Worm (Caenorhabditis elegans) whole organism, L4 larva: Measurements from ENCODE around the gene ttr-30.

Experiments
- F10B5.3 ChIP-seq: sonication (generic microtip); optimal IDR thresholded peaks from 2 replicates; lab custom pipeline; 2016; ENCODE audit warnings: mild to moderate bottlenecking, missing genetic modification characterization, missing compliant biosample characterization
- R02D3.7 ChIP-seq: fragments of 150-350 bp; sonication (generic microtip); optimal IDR thresholded peaks from 3 replicates; lab custom pipeline; 2014; ENCODE audit warnings: missing biosample characterization, missing genetic modification characterization
- T20F7.1 ChIP-seq: fragments of 200-800 bp; sonication (Bioruptor generic); optimal IDR thresholded peaks from 2 replicates; lab custom pipeline; 2018; ENCODE audit warnings: mild to moderate bottlenecking, missing genetic modification characterization, missing compliant biosample characterization
- T26A8.4 ChIP-seq: fragments of 200-800 bp; sonication (Bioruptor generic); IDR thresholded peaks from 2 replicates; pipeline ENCODE4 v1.3.6; 2022; ENCODE audit warnings: missing genetic modification characterization, missing compliant biosample characterization
- aha-1 ChIP-seq: fragments of 150-350 bp; peaks from one replicate; lab custom pipeline; 2014; ENCODE audit warnings: missing biosample characterization, missing genetic modification characterization
- aly-2 ChIP-seq: sonication (generic microtip); optimal IDR thresholded peaks from 2 replicates; lab custom pipeline; 2018; ENCODE audit warnings: missing biosample characterization, missing genetic modification characterization
- ama-1 ChIP-seq: fragments of 150-350 bp; optimal IDR thresholded peaks from 2 replicates; lab custom pipeline; 2014; ENCODE audit warnings: inconsistent platforms, mixed read lengths
- attf-4 ChIP-seq: sonication (generic microtip); optimal IDR thresholded peaks from 3 replicates; lab custom pipeline; 2017; ENCODE audit warnings: missing biosample characterization, missing genetic modification characterization
- ceh-20 ChIP-seq: fragments of 200-800 bp; sonication (Bioruptor generic); IDR thresholded peaks from 2 replicates; pipeline ENCODE4 v1.3.6; 2022; ENCODE audit warnings: missing genetic modification reagents, missing genetic modification characterization, missing compliant biosample characterization
- ceh-62 ChIP-seq: sonication (generic microtip); optimal IDR thresholded peaks from 2 replicates; lab custom pipeline; 2017; ENCODE audit warnings: missing biosample characterization, missing genetic modification characterization
- ctbp-1 ChIP-seq: fragments of 200-800 bp; sonication (Bioruptor generic); IDR thresholded peaks from 2 replicates; pipeline ENCODE4 v1.3.6; 2022; ENCODE audit warnings: missing genetic modification reagents, missing genetic modification characterization, missing compliant biosample characterization
- daf-16 ChIP-seq, 3 experiments: sonication (generic microtip); optimal IDR thresholded peaks; 2 replicates each; lab custom pipeline; 2016 to 2017; ENCODE audit warnings: missing genetic modification characterization in 3 of 3, missing genetic modification reagents in 3 of 3, mild to moderate bottlenecking in 2 of 3, missing compliant biosample characterization in 2 of 3, missing biosample characterization in 1 of 3, moderate library complexity in 1 of 3
- daf-19 ChIP-seq: fragments of 200-800 bp; sonication (Bioruptor generic); conservative IDR thresholded peaks from 2 replicates; pipeline ENCODE4 v1.3.6; 2022; ENCODE audit warnings: missing genetic modification characterization, missing compliant biosample characterization
- dmd-6 ChIP-seq: fragments of 200-800 bp; sonication (Bioruptor generic); IDR thresholded peaks from 2 replicates; pipeline ENCODE4 v1.3.6; 2022; ENCODE audit warnings: missing genetic modification reagents, missing genetic modification characterization, missing compliant biosample characterization
- dmd-8 ChIP-seq: fragments of 200-800 bp; sonication (Bioruptor generic); IDR thresholded peaks from 2 replicates; pipeline ENCODE4 v1.3.6; 2022; ENCODE audit warnings: missing genetic modification characterization, missing compliant biosample characterization
- dpl-1 ChIP-seq: fragments of 150-350 bp; optimal IDR thresholded peaks from 2 replicates; lab custom pipeline; 2014; ENCODE audit warnings: missing biosample characterization, missing genetic modification reagents, missing genetic modification characterization
- dve-1 ChIP-seq: sonication (generic microtip); optimal IDR thresholded peaks from 2 replicates; lab custom pipeline; 2017; ENCODE audit warnings: antibody characterized with exemption, mild to moderate bottlenecking, missing genetic modification characterization, missing compliant biosample characterization; ENCODE audit not compliant: insufficient read depth
- hlh-11 ChIP-seq: fragments of 200-800 bp; sonication (Bioruptor generic); optimal IDR thresholded peaks from 2 replicates; lab custom pipeline; 2018; ENCODE audit warnings: mild to moderate bottlenecking, missing genetic modification characterization, missing compliant biosample characterization
- hlh-30 ChIP-seq: sonication (generic microtip); optimal IDR thresholded peaks from 2 replicates; lab custom pipeline; 2017; ENCODE audit warnings: antibody characterized with exemption, mild to moderate bottlenecking, missing genetic modification characterization, missing compliant biosample characterization; ENCODE audit not compliant: insufficient read depth
- lin-15B ChIP-seq: fragments of 150-350 bp; sonication (generic microtip); optimal IDR thresholded peaks from 3 replicates; lab custom pipeline; 2014; ENCODE audit warnings: missing biosample characterization, missing genetic modification characterization
- lin-29 ChIP-seq: fragments of 200-800 bp; sonication (Bioruptor generic); IDR thresholded peaks from 2 replicates; pipeline ENCODE4 v1.3.6; 2022; ENCODE audit warnings: missing genetic modification reagents, missing genetic modification characterization, missing compliant biosample characterization
- lin-39 ChIP-seq: fragments of 150-350 bp; optimal IDR thresholded peaks from 2 replicates; lab custom pipeline; 2014; ENCODE audit warnings: missing biosample characterization, missing genetic modification reagents, missing genetic modification characterization
- lsy-2 ChIP-seq, 2 experiments: fragments of 150-350 bp in 1 of 2; sonication (generic microtip) in 1 of 2; optimal IDR thresholded peaks; 2 replicates each; lab custom pipeline; 2014 to 2017; ENCODE audit warnings: missing biosample characterization in 2 of 2, missing genetic modification characterization in 2 of 2
- mdl-1 ChIP-seq, 2 experiments: fragments of 150-350 bp in 1 of 2; sonication (generic microtip) in 1 of 2; optimal IDR thresholded peaks; 2 replicates each; lab custom pipeline; 2014 to 2017; ENCODE audit warnings: missing biosample characterization in 2 of 2, missing genetic modification characterization in 2 of 2
- mep-1 ChIP-seq: fragments of 150-350 bp; sonication (generic microtip); optimal IDR thresholded peaks from 3 replicates; lab custom pipeline; 2014; ENCODE audit warnings: missing biosample characterization, missing genetic modification characterization
- mes-2 ChIP-seq: sonication (generic microtip); optimal IDR thresholded peaks from 2 replicates; lab custom pipeline; 2016; ENCODE audit warnings: missing genotype, mild to moderate bottlenecking, missing genetic modification characterization, missing compliant biosample characterization; ENCODE audit not compliant: poor library complexity, severe bottlenecking
- mxl-2 ChIP-seq: fragments of 200-800 bp; sonication (Bioruptor generic); conservative IDR thresholded peaks from 2 replicates; pipeline ENCODE4 v1.3.6; 2022; ENCODE audit warnings: missing genetic modification reagents, missing genetic modification characterization, missing compliant biosample characterization
- mxl-3 ChIP-seq: fragments of 200-800 bp; sonication (Bioruptor generic); optimal IDR thresholded peaks from 2 replicates; lab custom pipeline; 2018; ENCODE audit warnings: mild to moderate bottlenecking, missing genetic modification characterization, missing compliant biosample characterization
- nhr-102 ChIP-seq: sonication (generic microtip); optimal IDR thresholded peaks from 2 replicates; lab custom pipeline; 2016; ENCODE audit warnings: mild to moderate bottlenecking, missing genetic modification characterization, moderate library complexity, missing compliant biosample characterization
- nhr-11 ChIP-seq: fragments of 150-350 bp; optimal IDR thresholded peaks from 2 replicates; lab custom pipeline; 2014; ENCODE audit warnings: missing biosample characterization, missing genetic modification characterization
- nhr-28 ChIP-seq: fragments of 150-350 bp; optimal IDR thresholded peaks from 2 replicates; lab custom pipeline; 2014; ENCODE audit warnings: missing biosample characterization, missing genetic modification characterization
- nhr-48 ChIP-seq: sonication (generic microtip); optimal IDR thresholded peaks from 2 replicates; lab custom pipeline; 2016; ENCODE audit warnings: mild to moderate bottlenecking, missing genetic modification characterization, missing compliant biosample characterization
- nhr-77 ChIP-seq: fragments of 150-350 bp; optimal IDR thresholded peaks from 2 replicates; lab custom pipeline; 2014; ENCODE audit warnings: missing biosample characterization, missing genetic modification characterization
- pha-4 ChIP-seq, 2 experiments: fragments of 150-350 bp in 1 of 2; fragments of 200-800 bp in 1 of 2; sonication (Bioruptor generic) in 1 of 2; IDR thresholded peaks in 1 of 2; optimal IDR thresholded peaks in 1 of 2; 2 replicates each; pipeline versions ENCODE4 v1.3.6 to Lab custom; 2014 to 2022; ENCODE audit warnings: missing genetic modification characterization in 2 of 2, missing genetic modification reagents in 2 of 2, missing biosample characterization in 1 of 2, missing compliant biosample characterization in 1 of 2
- php-3 ChIP-seq: fragments of 200-800 bp; sonication (Bioruptor generic); IDR thresholded peaks from 2 replicates; pipeline ENCODE4 v1.3.6; 2022; ENCODE audit warnings: missing genetic modification reagents, missing genetic modification characterization, missing compliant biosample characterization
- pqm-1 ChIP-seq: sonication (generic microtip); optimal IDR thresholded peaks from 2 replicates; lab custom pipeline; 2017; ENCODE audit warnings: missing biosample characterization, missing genetic modification characterization
- skn-1 ChIP-seq: fragments of 150-350 bp; optimal IDR thresholded peaks from 2 replicates; lab custom pipeline; 2014; ENCODE audit warnings: missing biosample characterization, missing genetic modification characterization
- spr-1 ChIP-seq: sonication (generic microtip); optimal IDR thresholded peaks from 2 replicates; lab custom pipeline; 2016; ENCODE audit warnings: mild to moderate bottlenecking, missing genetic modification characterization, missing compliant biosample characterization
- tra-1 ChIP-seq: fragments of 200-800 bp; sonication (Bioruptor generic); IDR thresholded peaks from 2 replicates; pipeline ENCODE4 v1.3.6; 2022; ENCODE audit warnings: missing genetic modification reagents, missing genetic modification characterization, missing compliant biosample characterization
- unc-130 ChIP-seq: sonication (generic microtip); optimal IDR thresholded peaks from 2 replicates; lab custom pipeline; 2016; ENCODE audit warnings: missing genetic modification reagents, missing genetic modification characterization, missing compliant biosample characterization
- zfp-3 ChIP-seq: fragments of 200-800 bp; sonication (Bioruptor generic); conservative IDR thresholded peaks from 2 replicates; pipeline ENCODE4 v1.3.6; 2022; ENCODE audit warnings: missing genetic modification reagents, missing genetic modification characterization, missing compliant biosample characterization
- zip-11 ChIP-seq: fragments of 200-800 bp; sonication (Bioruptor generic); IDR thresholded peaks from 2 replicates; pipeline ENCODE4 v1.3.6; 2022; ENCODE audit warnings: missing genetic modification characterization, missing compliant biosample characterization

The ttr-30 gene

ce11 chrX:7314564-7314963 is 16.2 kb upstream of the ttr-30 start (continued):
- no peak for TF ChIP-seq unc-130 (GFP tag; lab: Kevin White, UChicago)

ce11 chrX:7315329-7315728 is 15.4 kb upstream of the ttr-30 start, which contains the start of gene spp-3:
TSS of gene spp-3 (minus strand) at chrX:7315353.
- peak; percentile 43 for TF ChIP-seq nhr-48 (tag; lab: Kevin White, UChicago)
- TF ChIP-seq lsy-2 (tag; optimal IDR thresholded peaks at IDR 0.05; lab: Kevin White, UChicago) = peak in 1 of 2 experiments; percentile 67
- TF ChIP-seq hlh-11 (tag; lab: Kevin White, UChicago) = peak; percentile 73
- peak; percentile 56 for TF ChIP-seq nhr-102 (tag; lab: Kevin White, UChicago)
- TF ChIP-seq php-3 (GFP tag; lab: Robert Waterston, UW) = peak; percentile 89
- TF ChIP-seq dpl-1 = no peak
- TF ChIP-seq mes-2 (tag; lab: Kevin White, UChicago) = peak; percentile 31
- no peak for TF ChIP-seq dmd-8
- TF ChIP-seq ctbp-1 (GFP tag; lab: Robert Waterston, UW) = no peak
- TF ChIP-seq pha-4 (GFP tag; IDR thresholded peaks at IDR 0.05; lab: Robert Waterston, UW) = no peak
- TF ChIP-seq pha-4 (tag; optimal IDR thresholded peaks at IDR 0.05; lab: Kevin White, UChicago) = no peak
- peak in 1 of 2 experiments; percentile 60 for TF ChIP-seq mdl-1 (tag; optimal IDR thresholded peaks at IDR 0.05; lab: Kevin White, UChicago)
- no peak for TF ChIP-seq nhr-11 (tag; lab: Kevin White, UChicago)
- peak; percentile 89 for TF ChIP-seq dmd-6 (GFP tag; lab: Robert Waterston, UW)
- peak; percentile 15 for TF ChIP-seq aha-1 (tag; lab: Kevin White, UChicago)
- TF ChIP-seq dve-1 = peak; percentile 85
- 0 out of 2 replicates have a peak, but pooled peaks have one; percentile 45 for TF ChIP-seq tra-1 (GFP tag; lab: Robert Waterston, UW)
- peak; percentile 79 for TF ChIP-seq nhr-28
- TF ChIP-seq T26A8.4 (GFP tag; lab: Robert Waterston, UW) = 0 out of 2 replicates have a peak, but pooled peaks have one; percentile 44
- peak; percentile 24 for TF ChIP-seq mxl-3 (GFP tag; lab: Kevin White, UChicago)
- TF ChIP-seq aly-2 = no peak
- no peak for TF ChIP-seq lin-15B (tag; lab: Kevin White, UChicago)
- no peak for TF ChIP-seq mxl-2 (GFP tag; lab: Robert Waterston, UW)
- TF ChIP-seq pqm-1 (tag; lab: Kevin White, UChicago) = peak; percentile 90
- TF ChIP-seq attf-4 (tag; lab: Kevin White, UChicago) = no peak
- peak; percentile 42 for TF ChIP-seq T20F7.1 (GFP tag; lab: Kevin White, UChicago)
- no peak for TF ChIP-seq ceh-62 (tag; lab: Kevin White, UChicago)
- peak in 1 of 2 experiments; percentile 43 for TF ChIP-seq daf-16 (GFP tag; optimal IDR thresholded peaks at IDR 0.05; lab: Kevin White, UChicago)
- peak; percentile 90 for TF ChIP-seq daf-16 (tag; optimal IDR thresholded peaks at IDR 0.05; lab: Kevin White, UChicago)
- no peak for TF ChIP-seq skn-1 (tag; lab: Kevin White, UChicago)
- TF ChIP-seq hlh-30 (tag; lab: Kevin White, UChicago) = peak; percentile 54
- TF ChIP-seq daf-19 = no peak
- peak; percentile 49 for TF ChIP-seq mep-1 (tag; lab: Kevin White, UChicago)
- peak; percentile 39 for TF ChIP-seq nhr-77 (tag; lab: Kevin White, UChicago)

ce11 chrX:7316485-7317391 is 14.0 kb upstream of the ttr-30 start, which contains the start of the genes spp-2 and spp-6:
TSS of gene spp-2 (minus strand) at chrX:7316818.
TSS of gene spp-6 (plus strand) at chrX:7317341.
- TF ChIP-seq hlh-11 (tag; lab: Kevin White, UChicago) (peak; percentile 65), F10B5.3 (no peak), pqm-1 (tag; lab: Kevin White, UChicago) (peak; percentile 96), zfp-3 (GFP tag; lab: Robert Waterston, UW) (no peak), ama-1 (lab: Kevin White, UChicago) (peak; percentile 7), T26A8.4 (GFP tag; lab: Robert Waterston, UW) (peak; percentile 63; the same call in 1 of the 2 replicates), T20F7.1 (GFP tag; lab: Kevin White, UChicago) (no peak), mes-2 (tag; lab: Kevin White, UChicago) (peak; percentile 29), dve-1 (peak; percentile 86), pha-4 (GFP tag; IDR thresholded peaks at IDR 0.05; lab: Robert Waterston, UW) (peak; percentile 16; the same call in 1 of the 2 replicates), pha-4 (tag; optimal IDR thresholded peaks at IDR 0.05; lab: Kevin White, UChicago) (no peak), ceh-20 (GFP tag; lab: Robert Waterston, UW) (peak; percentile 55; the same call in 1 of the 2 replicates), nhr-77 (tag; lab: Kevin White, UChicago) (peak; percentile 0), R02D3.7 (tag; lab: Kevin White, UChicago) (no peak), spr-1 (tag; lab: Kevin White, UChicago) (no peak), lin-39 (tag; lab: Kevin White, UChicago) (no peak), zip-11 (GFP tag; lab: Robert Waterston, UW) (no peak), lin-29 (GFP tag; lab: Robert Waterston, UW) (no peak), nhr-102 (tag; lab: Kevin White, UChicago) (peak; percentile 10)
